Worm (Caenorhabditis elegans): ENCODE measurements around the gene T05B9.1.
A peak's percentile ranks its signal among the peaks of the same experiment; 100 is the strongest.

Gene T05B9.1

DNA sequence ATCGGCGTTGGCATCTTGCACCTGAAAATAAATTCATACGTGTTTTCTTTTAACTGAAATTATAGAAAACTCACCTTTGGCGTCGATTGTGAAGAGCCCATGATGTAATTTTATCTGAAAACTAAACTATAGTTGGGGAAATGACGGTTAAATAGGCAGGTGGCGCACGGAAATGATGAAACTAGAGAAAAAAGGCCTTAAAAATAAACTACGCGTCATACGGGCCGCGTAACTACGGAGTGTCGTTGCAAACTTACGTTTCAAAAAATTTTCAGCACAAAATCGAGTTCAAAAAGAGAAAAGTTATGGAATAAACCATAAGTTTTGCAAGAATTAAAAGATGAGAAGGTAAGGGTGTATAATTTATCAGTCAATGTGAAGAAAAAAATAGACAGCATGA lies 24.7 kb downstream of the T05B9.1 start, which contains the start of gene cchl-1 (continued):
- no peak for TF ChIP-seq nhr-11 (tag; optimal IDR thresholded peaks at IDR 0.05)
- no peak for TF ChIP-seq unc-30 (tag; optimal IDR thresholded peaks at IDR 0.05)
- TF ChIP-seq egl-13 (tag; optimal IDR thresholded peaks at IDR 0.05) = no peak
- TF ChIP-seq snu-23 (GFP tag; optimal IDR thresholded peaks at IDR 0.05) = peak; percentile 7
- no peak for TF ChIP-seq ztf-4 (tag; optimal IDR thresholded peaks at IDR 0.05)
- TF ChIP-seq aly-2 (tag; optimal IDR thresholded peaks at IDR 0.05) = no peak
- TF ChIP-seq ceh-63 (GFP tag; optimal IDR thresholded peaks at IDR 0.05) = no peak
- no peak for TF ChIP-seq swsn-7 (tag; optimal IDR thresholded peaks at IDR 0.05)

DNA sequence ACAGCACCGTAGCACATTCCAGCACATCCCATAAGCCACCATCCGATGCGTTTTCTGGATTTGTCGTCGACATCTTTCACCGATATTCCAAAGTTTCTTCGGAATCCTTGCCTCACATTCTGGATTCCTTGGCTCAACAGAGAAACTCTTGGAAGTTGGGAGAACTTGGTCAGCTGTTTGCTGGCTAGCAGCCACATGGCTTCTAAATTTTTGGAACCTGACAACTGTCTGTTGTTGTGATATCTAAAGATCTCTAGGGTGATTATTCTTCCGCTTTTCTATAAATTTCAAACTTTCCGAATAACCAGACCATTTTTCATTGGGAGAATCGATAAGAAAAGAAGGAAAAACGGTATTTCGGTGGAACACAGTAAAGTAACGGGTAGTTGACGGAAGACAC lies 26.2 kb downstream of the T05B9.1 start, which contains the start of gene cox-15:
TSS of gene cox-15 (minus strand) at position 202 of the 400 bp plus-strand sequence.
- TF ChIP-seq nhr-90 (tag; optimal IDR thresholded peaks at IDR 0.05; ENCODE audit: poor library complexity) (no peak), efl-1 (optimal IDR thresholded peaks at IDR 0.05) (peak in 1 of 2 experiments; percentile 5), efl-1 (GFP tag; optimal IDR thresholded peaks at IDR 0.05 in 1 of 2) (no peak), ceh-82 (tag; optimal IDR thresholded peaks at IDR 0.05) (no peak), fos-1 (tag; optimal IDR thresholded peaks at IDR 0.05) (no peak), isw-1 (GFP tag; IDR thresholded peaks at IDR 0.05) (no peak), alr-1 (tag; optimal IDR thresholded peaks at IDR 0.05; ENCODE audit: borderline replicate concordance) (no peak), unc-62 (GFP tag; optimal IDR thresholded peaks at IDR 0.05) (no peak), rnt-1 (tag; optimal IDR thresholded peaks at IDR 0.05) (peak; percentile 17), F16B12.6 (tag; optimal IDR thresholded peaks at IDR 0.05) (no peak), fkh-10 (GFP tag; optimal IDR thresholded peaks at IDR 0.05) (no peak), lsy-2 (tag; optimal IDR thresholded peaks at IDR 0.05) (no peak), ztf-4 (tag; optimal IDR thresholded peaks at IDR 0.05) (no peak), tlp-1 (tag; optimal IDR thresholded peaks at IDR 0.05) (no peak), lin-14 (GFP tag; optimal IDR thresholded peaks at IDR 0.05) (peak; percentile 4), egl-13 (tag; optimal IDR thresholded peaks at IDR 0.05) (no peak), hlh-17 (GFP tag; optimal IDR thresholded peaks at IDR 0.05; ENCODE audit: borderline replicate concordance) (no peak), unc-86 (tag; optimal IDR thresholded peaks at IDR 0.05) (no peak), unc-130 (tag; optimal IDR thresholded peaks at IDR 0.05) (no peak), C16A3.4 (tag; optimal IDR thresholded peaks at IDR 0.05) (no peak), mep-1 (tag; optimal IDR thresholded peaks at IDR 0.05) (no peak)

DNA sequence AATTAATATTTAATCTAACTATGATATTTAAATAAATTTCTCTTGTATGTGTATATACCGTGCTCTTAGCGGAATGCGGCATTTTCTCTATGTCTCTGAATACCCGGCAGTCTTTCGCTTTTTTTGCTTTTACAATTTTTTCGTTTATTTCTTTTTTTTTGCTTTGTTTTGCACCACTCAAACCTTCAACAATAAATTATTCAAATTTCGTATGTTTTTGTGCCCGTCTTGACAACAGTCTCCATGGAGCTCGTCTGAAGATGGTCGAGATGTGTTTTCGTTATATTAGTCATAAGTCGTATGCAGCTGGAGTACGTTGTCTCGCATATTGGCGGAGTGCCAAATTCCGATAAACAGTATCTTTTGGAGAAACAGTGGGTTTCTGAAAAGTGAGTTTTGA lies 34.6 kb downstream of the T05B9.1 start, which contains the start of gene T06D8.2:
TSS of gene T06D8.2 (plus strand) at position 301 of the 400 bp plus-strand sequence.
- TF ChIP-seq sup-37 (GFP tag; optimal IDR thresholded peaks at IDR 0.05) (no peak), sptf-1 (tag; optimal IDR thresholded peaks at IDR 0.05) (no peak), lir-3 (tag; optimal IDR thresholded peaks at IDR 0.05; ENCODE audit: poor library complexity) (no peak), snpc-4 (tag; optimal IDR thresholded peaks at IDR 0.05) (no peak), unc-62 (GFP tag; optimal IDR thresholded peaks at IDR 0.05) (no peak), egl-13 (tag; optimal IDR thresholded peaks at IDR 0.05) (no peak)

DNA sequence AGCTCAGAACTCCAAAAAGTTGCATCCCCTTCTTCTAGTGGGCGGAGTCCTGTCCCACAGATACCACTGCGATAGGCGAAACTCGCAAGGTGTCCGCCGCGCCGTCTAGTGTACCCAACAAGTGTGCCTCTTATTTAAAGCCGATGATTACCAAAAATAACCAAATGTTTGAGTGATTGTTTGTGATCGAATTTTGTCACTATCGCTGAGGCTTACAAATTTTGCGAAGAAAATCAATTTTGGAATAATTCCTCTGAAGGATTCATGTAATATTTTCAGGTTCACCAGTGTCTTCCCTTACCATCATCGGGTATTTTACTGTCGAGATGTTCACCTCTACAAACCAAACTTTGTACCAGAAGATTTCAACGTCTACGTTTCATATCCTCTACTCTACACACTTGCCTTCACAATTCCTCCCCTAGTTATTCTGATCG lies 36.9 kb downstream of the T05B9.1 start:
- TF ChIP-seq nhr-85 (tag) (peak; percentile 91), nhr-76 (tag; optimal IDR thresholded peaks at IDR 0.05) (no peak), vab-15 (tag; optimal IDR thresholded peaks at IDR 0.05) (no peak), ceh-63 (GFP tag; optimal IDR thresholded peaks at IDR 0.05) (no peak), grh-1 (GFP tag; IDR thresholded peaks at IDR 0.05) (peak; percentile 69), unc-30 (tag; optimal IDR thresholded peaks at IDR 0.05) (no peak), lin-14 (GFP tag; optimal IDR thresholded peaks at IDR 0.05) (peak; percentile 81), egl-27 (tag; optimal IDR thresholded peaks at IDR 0.05) (no peak), efl-1 (optimal IDR thresholded peaks at IDR 0.05) (peak; percentile 47 to 75), efl-1 (GFP tag; optimal IDR thresholded peaks at IDR 0.05 in 1 of 2) (peak; percentile 45 to 97), rnt-1 (tag; optimal IDR thresholded peaks at IDR 0.05) (peak; percentile 93), dsc-1 (tag; optimal IDR thresholded peaks at IDR 0.05) (peak; percentile 79), ets-5 (GFP tag; IDR thresholded peaks at IDR 0.05) (no peak), nhr-77 (tag; optimal IDR thresholded peaks at IDR 0.05) (peak; percentile 77), C16A3.4 (tag; optimal IDR thresholded peaks at IDR 0.05) (no peak), xbp-1 (tag; optimal IDR thresholded peaks at IDR 0.05) (peak; percentile 72), irx-1 (tag; optimal IDR thresholded peaks at IDR 0.05) (peak; percentile 68), hpl-2 (GFP tag; optimal IDR thresholded peaks at IDR 0.05) (peak; percentile 73), dpl-1 (GFP tag; optimal IDR thresholded peaks at IDR 0.05) (peak; percentile 13 to 62 (median 54)), lin-13 (GFP tag; optimal IDR thresholded peaks at IDR 0.05) (peak; percentile 52), ceh-82 (tag; optimal IDR thresholded peaks at IDR 0.05) (peak; percentile 57 to 81 (median 72)), C04F5.9 (tag; optimal IDR thresholded peaks at IDR 0.05) (peak; percentile 39), C34B4.2 (tag; optimal IDR thresholded peaks at IDR 0.05) (no peak), lir-3 (tag; optimal IDR thresholded peaks at IDR 0.05; ENCODE audit: poor library complexity) (no peak), nhr-47 (tag; optimal IDR thresholded peaks at IDR 0.05) (peak; percentile 91)

All from whole organism, L1 larva.